Fruit fly (Drosophila melanogaster) whole organism, embryonic: ENCODE data around the gene CG14545.

Experiments
- Abd-B ChIP-seq: fragments of 200-800 bp; sonication (Bioruptor generic); optimal IDR thresholded peaks from 2 replicates; lab custom pipeline; 2018; ENCODE audit warnings: missing biosample characterization, mild to moderate bottlenecking, missing genetic modification characterization, moderate library complexity
- B-H2 ChIP-seq: fragments of 200-800 bp; sonication (Bioruptor generic); optimal IDR thresholded peaks from 2 replicates; lab custom pipeline; 2018; ENCODE audit warnings: missing biosample characterization, mild to moderate bottlenecking, missing genetic modification characterization
- Bteb2 ChIP-seq: fragments of 200-800 bp; sonication (Bioruptor generic); optimal IDR thresholded peaks from 2 replicates; lab custom pipeline; 2016; ENCODE audit warnings: missing biosample characterization, missing genetic modification characterization
- CG10565 ChIP-seq: fragments of 200-800 bp; sonication (Bioruptor generic); optimal IDR thresholded peaks from 3 replicates; lab custom pipeline; 2016; ENCODE audit warnings: missing biosample characterization, mild to moderate bottlenecking, missing genetic modification characterization
- CG12659 ChIP-seq: fragments of 200-800 bp; sonication (Bioruptor generic); optimal IDR thresholded peaks from 3 replicates; lab custom pipeline; 2017; ENCODE audit warnings: mild to moderate bottlenecking, missing biosample characterization, missing genetic modification reagents, missing genetic modification characterization
- CG13424 ChIP-seq: fragments of 200-800 bp; sonication (Bioruptor generic); optimal IDR thresholded peaks from 2 replicates; lab custom pipeline; 2019; ENCODE audit warnings: missing biosample characterization, mild to moderate bottlenecking, missing genetic modification characterization, moderate library complexity
- CG14710 ChIP-seq: fragments of 200-800 bp; sonication (Bioruptor generic); optimal IDR thresholded peaks from 3 replicates; lab custom pipeline; 2019; ENCODE audit warnings: missing biosample characterization, mild to moderate bottlenecking, missing genetic modification characterization, moderate library complexity
- CG15514 ChIP-seq: fragments of 200-800 bp; sonication (Bioruptor generic); optimal IDR thresholded peaks from 3 replicates; lab custom pipeline; 2017; ENCODE audit warnings: missing biosample characterization, missing genetic modification characterization, mild to moderate bottlenecking, moderate library complexity, missing genetic modification reagents
- CG15696 ChIP-seq: fragments of 200-800 bp; sonication (Bioruptor generic); optimal IDR thresholded peaks from 2 replicates; lab custom pipeline; 2019; ENCODE audit warnings: missing biosample characterization, mild to moderate bottlenecking, missing genetic modification characterization, moderate library complexity
- CG17361 ChIP-seq: fragments of 200-800 bp; sonication (Bioruptor generic); IDR thresholded peaks from 3 replicates; pipeline ENCODE4 v1.3.6; 2022; ENCODE audit warnings: missing biosample characterization, missing genetic modification characterization
- CG17385 ChIP-seq: fragments of 200-800 bp; sonication (Bioruptor generic); optimal IDR thresholded peaks from 3 replicates; lab custom pipeline; 2018; ENCODE audit warnings: missing biosample characterization, mild to moderate bottlenecking, missing genetic modification characterization
- CG18619 ChIP-seq: fragments of 200-800 bp; sonication (Bioruptor generic); optimal IDR thresholded peaks from 3 replicates; lab custom pipeline; 2017; ENCODE audit warnings: missing biosample characterization, mild to moderate bottlenecking, missing genetic modification characterization
- CG3163 ChIP-seq: fragments of 200-800 bp; sonication (Bioruptor generic); optimal IDR thresholded peaks from 3 replicates; lab custom pipeline; 2016; ENCODE audit warnings: missing biosample characterization, missing genetic modification characterization
- CG4328 ChIP-seq: fragments of 200-800 bp; sonication (Bioruptor generic); optimal IDR thresholded peaks from 3 replicates; lab custom pipeline; 2017; ENCODE audit warnings: missing biosample characterization, missing genetic modification reagents, missing genetic modification characterization
- Chrac-16 ChIP-seq: fragments of 200-800 bp; sonication (Bioruptor generic); optimal IDR thresholded peaks from 3 replicates; lab custom pipeline; 2016; ENCODE audit warnings: missing biosample characterization, missing genetic modification characterization
- Dbx ChIP-seq: fragments of 200-800 bp; sonication (Bioruptor generic); IDR thresholded peaks from 3 replicates; pipeline ENCODE4 v1.3.6; 2022; ENCODE audit warnings: missing biosample characterization, missing genetic modification characterization
- Dip2 ChIP-seq: fragments of 200-800 bp; sonication (Bioruptor generic); IDR thresholded peaks from 2 replicates; pipeline ENCODE4 v1.3.6; 2022; ENCODE audit warnings: missing biosample characterization, missing genetic modification characterization
- Doc2 ChIP-seq: fragments of 200-800 bp; sonication (Bioruptor generic); IDR thresholded peaks from 2 replicates; pipeline ENCODE4 v1.3.6; 2022; ENCODE audit warnings: missing biosample characterization, missing genetic modification characterization
- E2f1 ChIP-seq: fragments of 200-800 bp; sonication (Bioruptor generic); IDR thresholded peaks from 2 replicates; pipeline ENCODE4 v1.3.6; 2022; ENCODE audit warnings: missing biosample characterization, missing genetic modification characterization
- E2f2 ChIP-seq: fragments of 200-800 bp; sonication (Bioruptor generic); IDR thresholded peaks from 2 replicates; pipeline ENCODE4 v1.3.6; 2022; ENCODE audit warnings: missing biosample characterization, missing genetic modification characterization
- Hr39 ChIP-seq: fragments of >200 bp; optimal IDR thresholded peaks from 2 replicates; lab custom pipeline; 2017
- MESR4 ChIP-seq: fragments of 200-800 bp; sonication (Bioruptor generic); optimal IDR thresholded peaks from 2 replicates; lab custom pipeline; 2018; ENCODE audit warnings: missing biosample characterization, mild to moderate bottlenecking, missing genetic modification characterization, moderate library complexity
- Max ChIP-seq: fragments of 200-800 bp; sonication (Bioruptor generic); optimal IDR thresholded peaks from 2 replicates; lab custom pipeline; 2016; ENCODE audit warnings: missing biosample characterization, mild to moderate bottlenecking, missing genetic modification characterization
- NC2α ChIP-seq: fragments of 200-800 bp; sonication (Bioruptor generic); optimal IDR thresholded peaks from 2 replicates; lab custom pipeline; 2016; ENCODE audit warnings: missing biosample characterization, missing genetic modification characterization
- Nf-YC ChIP-seq: fragments of 200-800 bp; optimal IDR thresholded peaks from 3 replicates; lab custom pipeline; 2019; ENCODE audit warnings: missing biosample characterization, mild to moderate bottlenecking, missing genetic modification characterization, moderate library complexity
- Six4 ChIP-seq: fragments of 200-800 bp; sonication (Bioruptor generic); optimal IDR thresholded peaks from 2 replicates; lab custom pipeline; 2016; ENCODE audit warnings: missing biosample characterization, missing genetic modification characterization
- corto ChIP-seq: fragments of 200-800 bp; sonication (Bioruptor generic); optimal IDR thresholded peaks from 2 replicates; lab custom pipeline; 2016; ENCODE audit warnings: missing biosample characterization, mild to moderate bottlenecking, missing genetic modification characterization, moderate library complexity
- dati ChIP-seq: fragments of 200-800 bp; sonication (Bioruptor generic); IDR thresholded peaks from 2 replicates; pipeline ENCODE4 v1.3.6; 2022; ENCODE audit warnings: missing biosample characterization, missing genetic modification characterization
- emc ChIP-seq: fragments of 200-800 bp; sonication (Bioruptor generic); optimal IDR thresholded peaks from 2 replicates; lab custom pipeline; 2016; ENCODE audit warnings: missing biosample characterization, missing genetic modification characterization
- ems ChIP-seq: fragments of 200-800 bp; sonication (Bioruptor generic); optimal IDR thresholded peaks from 3 replicates; lab custom pipeline; 2016; ENCODE audit warnings: missing biosample characterization, missing genetic modification characterization
- eyg ChIP-seq: fragments of 200-800 bp; sonication (Bioruptor generic); optimal IDR thresholded peaks from 3 replicates; lab custom pipeline; 2016; ENCODE audit warnings: missing biosample characterization, missing genetic modification characterization
- ftz-f1 ChIP-seq: fragments of 200-800 bp; sonication (Bioruptor generic); optimal IDR thresholded peaks from 2 replicates; lab custom pipeline; 2016; ENCODE audit warnings: missing biosample characterization, missing genetic modification characterization
- hbn ChIP-seq: fragments of 200-800 bp; sonication (Bioruptor generic); IDR thresholded peaks from 2 replicates; pipeline ENCODE4 v1.3.6; 2022; ENCODE audit warnings: missing biosample characterization, missing genetic modification characterization; ENCODE audit not compliant: partially characterized antibody
- nom ChIP-seq: fragments of 200-800 bp; sonication (Bioruptor generic); optimal IDR thresholded peaks from 2 replicates; lab custom pipeline; 2017; ENCODE audit warnings: missing biosample characterization, missing genetic modification characterization, mild to moderate bottlenecking, moderate library complexity, missing genetic modification reagents
- scrt ChIP-seq: fragments of 200-800 bp; sonication (Bioruptor generic); optimal IDR thresholded peaks from 2 replicates; lab custom pipeline; 2018; ENCODE audit warnings: missing biosample characterization, mild to moderate bottlenecking, missing genetic modification characterization, moderate library complexity
- shn ChIP-seq: fragments of 200-800 bp; sonication (Bioruptor generic); optimal IDR thresholded peaks from 3 replicates; lab custom pipeline; 2016; ENCODE audit warnings: missing biosample characterization, missing genetic modification characterization
- slbo ChIP-seq: fragments of 200-800 bp; sonication (Bioruptor generic); IDR thresholded peaks from 2 replicates; pipeline ENCODE4 v1.3.6; 2022; ENCODE audit warnings: missing biosample characterization, missing genetic modification characterization
- slp2 ChIP-seq: fragments of 200-800 bp; sonication (Bioruptor generic); optimal IDR thresholded peaks from 2 replicates; lab custom pipeline; 2016; ENCODE audit warnings: missing biosample characterization, missing genetic modification characterization
- sug ChIP-seq: fragments of 200-800 bp; optimal IDR thresholded peaks from 2 replicates; lab custom pipeline; 2019; ENCODE audit warnings: missing biosample characterization, mild to moderate bottlenecking, missing genetic modification characterization, moderate library complexity
- unpg ChIP-seq: fragments of 200-800 bp; sonication (Bioruptor generic); optimal IDR thresholded peaks from 3 replicates; lab custom pipeline; 2018; ENCODE audit warnings: missing biosample characterization, mild to moderate bottlenecking, missing genetic modification characterization, moderate library complexity
- wdn ChIP-seq: fragments of 200-800 bp; sonication (Bioruptor generic); IDR thresholded peaks from 2 replicates; pipeline ENCODE4 v1.3.6; 2022; ENCODE audit warnings: missing biosample characterization, missing genetic modification characterization
- zfh2 ChIP-seq: fragments of 200-800 bp; sonication (Bioruptor generic); optimal IDR thresholded peaks from 2 replicates; lab custom pipeline; 2016; ENCODE audit warnings: missing biosample characterization, missing genetic modification characterization

The CG14545 gene

dm6 chr3R:25830814-25831213 lies 20.3 kb downstream of the CG14545 start, which contains the start of gene Mst57Db:
Mst57Db (minus strand) TSS chr3R:25830914.
- TF ChIP-seq Nf-YC (tag; lab: Kevin White, UChicago), result no peak
- TF ChIP-seq Six4 (GFP tag; lab: Kevin White, UChicago), result no peak
- TF ChIP-seq, all 482 proteins: peak for 0

dm6 chr3R:25830128-25830527 lies 21.0 kb downstream of the CG14545 start, which contains the start of gene Sfp96F:
Sfp96F (minus strand) TSS chr3R:25830228.
- no peak for TF ChIP-seq ftz-f1 (GFP tag; lab: Kevin White, UChicago)
- TF ChIP-seq eyg (GFP tag; lab: Kevin White, UChicago), result no peak
- TF ChIP-seq CG15514 (GFP tag; lab: Kevin White, UChicago), result no peak
- no peak for TF ChIP-seq dati

- no peak for TF ChIP-seq shn (GFP tag; lab: Kevin White, UChicago)
- TF ChIP-seq wdn (GFP tag; lab: Robert Waterston, UW), result no peak
- no peak for TF ChIP-seq E2f2 (GFP tag; lab: Robert Waterston, UW)
- TF ChIP-seq CG4328 (GFP tag; lab: Kevin White, UChicago), result no peak
- no peak for TF ChIP-seq Dbx (GFP tag; lab: Robert Waterston, UW)
- TF ChIP-seq corto, result no peak
- TF ChIP-seq E2f1 (GFP tag; lab: Robert Waterston, UW), result no peak
- no peak for TF ChIP-seq CG17385 (GFP tag; lab: Kevin White, UChicago)
- TF ChIP-seq emc (GFP tag; lab: Kevin White, UChicago), result no peak
- no peak for TF ChIP-seq Bteb2
- TF ChIP-seq Chrac-16 (GFP tag; lab: Kevin White, UChicago), result no peak
- no peak for TF ChIP-seq B-H2 (GFP tag; lab: Kevin White, UChicago)
- TF ChIP-seq hbn (GFP tag; lab: Robert Waterston, UW), result no peak
Measured at dm6 chr3R:25829598-25829997, 21.5 kb downstream of the CG14545 start, which contains the start of gene Mst57Dc. Mst57Dc (minus strand) TSS chr3R:25829698.

- TF ChIP-seq slbo (GFP tag; lab: Robert Waterston, UW), result no peak
- TF ChIP-seq zfh2 (GFP tag; lab: Kevin White, UChicago), result no peak
- no peak for TF ChIP-seq CG13424 (tag; lab: Kevin White, UChicago)
- TF ChIP-seq ems (GFP tag; lab: Kevin White, UChicago), result no peak
- no peak for TF ChIP-seq nom (GFP tag; lab: Kevin White, UChicago)
- TF ChIP-seq CG17361, result no peak
- TF ChIP-seq NC2α, result no peak
- no peak for TF ChIP-seq unpg (GFP tag; lab: Kevin White, UChicago)
- TF ChIP-seq CG3163, result no peak
- no peak for TF ChIP-seq sug (tag; lab: Kevin White, UChicago)
- no peak for TF ChIP-seq Abd-B
- TF ChIP-seq MESR4, result no peak
- TF ChIP-seq, all 482 proteins: peak for 0
Measured at dm6 chr3R:25815179-25815578, 35.9 kb downstream of the CG14545 start, which contains the start of gene CG14354. CG14354 (plus strand) TSS chr3R:25815479.

dm6 chr3R:25811611-25812010 lies 39.5 kb downstream of the CG14545 start, which contains the start of the genes Acam and CG17770:
Acam (plus strand) TSS chr3R:25811911.
CG17770 (plus strand) TSS chr3R:25811911.
- TF ChIP-seq CG14710 (tag; lab: Kevin White, UChicago) (no peak), Doc2 (GFP tag; lab: Robert Waterston, UW) (no peak), Max (GFP tag; lab: Kevin White, UChicago) (no peak), Hr39 (no peak), CG15696 (no peak), nom (GFP tag; lab: Kevin White, UChicago) (no peak), Dip2 (no peak), CG18619 (GFP tag; lab: Kevin White, UChicago) (no peak), slp2 (GFP tag; lab: Kevin White, UChicago) (no peak), wdn (GFP tag; lab: Robert Waterston, UW) (no peak), scrt (GFP tag; lab: Kevin White, UChicago) (no peak), CG10565 (GFP tag; lab: Kevin White, UChicago) (no peak), CG12659 (GFP tag; lab: Kevin White, UChicago) (no peak)
